Worm (Caenorhabditis elegans): Measurements from ENCODE around the gene smim-14.

The smim-14 gene

DNA sequence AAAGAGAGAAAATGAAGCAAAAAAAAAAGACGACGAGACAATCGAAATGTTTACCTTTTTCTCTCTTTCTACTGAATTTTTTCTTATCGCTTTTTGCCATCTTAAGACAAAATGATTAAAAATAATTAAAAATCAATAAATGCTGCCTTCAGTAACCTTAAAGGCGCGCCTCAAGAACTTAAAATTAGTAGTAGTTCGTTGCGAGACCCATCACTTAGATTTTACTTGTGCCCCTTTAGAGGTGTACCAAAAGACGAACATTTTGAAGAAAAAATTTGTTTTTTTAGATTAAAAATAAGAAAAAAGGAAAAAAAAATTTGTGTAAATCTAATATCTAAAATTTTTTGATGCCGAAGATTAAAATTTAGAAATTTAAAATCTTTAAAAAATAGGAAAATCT is 1.4 kb upstream of the smim-14 start:
- TF ChIP-seq mdl-1 (tag; optimal IDR thresholded peaks at IDR 0.05), result no peak
- TF ChIP-seq aly-2 (tag; optimal IDR thresholded peaks at IDR 0.05), result no peak
- TF ChIP-seq elt-2 (tag; optimal IDR thresholded peaks at IDR 0.05), result peak; percentile 5
- TF ChIP-seq ceh-9 (tag; optimal IDR thresholded peaks at IDR 0.05), result no peak
- no peak for TF ChIP-seq fos-1 (tag; optimal IDR thresholded peaks at IDR 0.05)
- no peak for TF ChIP-seq R02D3.7 (tag; optimal IDR thresholded peaks at IDR 0.05)
- no peak for TF ChIP-seq ceh-28 (tag; optimal IDR thresholded peaks at IDR 0.05)
- TF ChIP-seq nhr-67 (tag; optimal IDR thresholded peaks at IDR 0.05), result no peak
- TF ChIP-seq hmg-11 (tag; optimal IDR thresholded peaks at IDR 0.05), result no peak

DNA sequence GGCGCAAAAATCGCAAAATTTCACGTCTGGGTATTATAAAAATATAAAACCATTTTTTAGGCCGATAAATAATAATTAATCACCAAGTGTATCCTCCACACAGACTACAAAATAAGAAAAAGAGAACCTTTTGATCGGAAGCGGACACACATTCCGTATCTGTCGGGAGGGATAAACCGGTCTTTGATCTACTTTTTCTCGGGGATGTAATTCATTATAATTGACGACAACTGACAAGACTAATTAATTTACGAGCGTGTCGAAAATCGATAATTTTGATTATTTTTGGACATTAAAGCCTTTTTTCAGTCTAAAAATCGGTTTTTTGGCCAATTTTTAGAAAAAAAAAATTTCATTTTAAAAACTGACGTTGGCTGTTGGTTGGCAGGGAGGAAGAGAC is 887 bp upstream of the smim-14 start:
- TF ChIP-seq fos-1 (tag; optimal IDR thresholded peaks at IDR 0.05) (no peak), ceh-82 (tag; optimal IDR thresholded peaks at IDR 0.05) (no peak), nhr-76 (tag; optimal IDR thresholded peaks at IDR 0.05) (no peak), lsy-12 (tag; optimal IDR thresholded peaks at IDR 0.05) (no peak), elt-2 (tag; optimal IDR thresholded peaks at IDR 0.05) (no peak), nhr-77 (tag; optimal IDR thresholded peaks at IDR 0.05) (no peak), lin-15B (tag; optimal IDR thresholded peaks at IDR 0.05) (no peak), nhr-25 (tag; optimal IDR thresholded peaks at IDR 0.05) (no peak), skn-1 (tag; optimal IDR thresholded peaks at IDR 0.05) (no peak), lin-39 (tag; optimal IDR thresholded peaks at IDR 0.05) (no peak), elt-3 (tag; optimal IDR thresholded peaks at IDR 0.05) (no peak), ceh-28 (tag; optimal IDR thresholded peaks at IDR 0.05) (peak; percentile 14), nhr-23 (tag; optimal IDR thresholded peaks at IDR 0.05) (peak; percentile 58), ama-1 (optimal IDR thresholded peaks at IDR 0.05) (no peak), unc-62 (GFP tag; optimal IDR thresholded peaks at IDR 0.05) (no peak)

DNA sequence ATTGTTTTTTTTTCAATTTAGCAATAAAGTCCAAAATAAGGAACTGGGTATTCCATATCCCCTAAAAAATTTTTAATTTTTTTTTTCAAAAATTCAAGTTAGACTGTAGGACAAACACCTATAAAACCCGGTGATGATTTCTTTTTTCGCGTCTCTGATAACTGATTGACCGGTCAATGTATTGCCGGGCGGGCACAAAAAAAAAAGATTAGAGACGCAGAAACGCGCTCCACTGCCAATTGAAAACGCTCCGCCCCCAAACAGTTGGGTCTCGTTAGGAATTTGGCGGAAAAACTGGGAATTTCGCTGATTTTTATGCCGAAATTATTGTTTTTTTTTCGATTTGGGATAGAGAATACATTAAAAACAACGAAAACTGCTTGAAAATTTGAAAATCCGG is 1.2 kb downstream of the smim-14 start:
- TF ChIP-seq aly-2 (tag; optimal IDR thresholded peaks at IDR 0.05), result no peak
- TF ChIP-seq nhr-237 (tag; optimal IDR thresholded peaks at IDR 0.05), result no peak
- no peak for TF ChIP-seq nhr-28 (tag; optimal IDR thresholded peaks at IDR 0.05)
- TF ChIP-seq elt-2 (tag; optimal IDR thresholded peaks at IDR 0.05), result peak; percentile 52
- TF ChIP-seq nhr-77 (tag; optimal IDR thresholded peaks at IDR 0.05), result no peak
- TF ChIP-seq lin-15B (tag; optimal IDR thresholded peaks at IDR 0.05), result peak; percentile 7

DNA sequence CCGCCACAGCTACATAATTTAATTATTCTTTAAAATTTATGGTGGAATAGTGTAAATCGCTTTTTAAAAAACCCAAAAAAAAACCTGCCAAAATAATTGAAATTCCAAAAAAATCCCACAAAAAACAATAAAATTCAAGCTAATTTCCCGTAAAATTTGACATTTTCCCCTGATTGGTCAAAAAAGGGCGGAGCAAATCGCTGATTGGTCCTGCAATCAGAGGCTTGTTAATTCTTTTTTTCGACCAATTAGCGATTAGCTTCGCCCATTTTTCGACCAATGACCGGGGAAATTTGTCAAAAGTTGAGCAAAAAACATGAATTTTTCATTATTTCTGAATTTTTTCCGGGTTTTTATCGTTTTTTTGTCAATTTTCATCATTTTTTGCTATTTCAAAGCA is 2.5 kb downstream of the smim-14 start:
- TF ChIP-seq ceh-28 (tag; optimal IDR thresholded peaks at IDR 0.05), result no peak
- peak; percentile 93 for TF ChIP-seq nfya-1 (tag; optimal IDR thresholded peaks at IDR 0.05; ENCODE audit: insufficient read depth)

DNA sequence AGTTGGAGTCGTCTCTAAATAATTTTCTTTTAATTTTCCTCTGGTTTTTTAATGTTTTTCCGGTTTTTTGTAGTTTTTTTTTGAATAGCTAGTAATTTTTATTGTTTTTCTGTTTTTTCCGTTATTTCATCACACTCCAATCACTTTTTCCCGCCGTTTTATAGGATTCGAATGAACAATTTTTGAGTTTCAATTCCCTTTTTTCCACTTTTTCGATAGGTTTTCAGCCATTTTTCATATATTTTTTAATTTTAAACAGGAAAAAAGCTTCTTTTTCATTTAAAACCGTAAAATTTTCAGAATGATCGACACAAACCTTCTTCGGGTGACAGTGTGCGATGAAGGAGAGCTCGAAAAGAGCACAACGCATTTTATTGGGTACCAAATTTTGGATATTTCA is 8.1 kb downstream of the smim-14 start, which contains the start of gene pph-6:
pph-6 (plus strand) TSS at position 301 of the 400 bp plus-strand sequence.
- TF ChIP-seq egl-5 (tag; optimal IDR thresholded peaks at IDR 0.05) (no peak), unc-62 (GFP tag; optimal IDR thresholded peaks at IDR 0.05) (no peak), ceh-82 (tag; optimal IDR thresholded peaks at IDR 0.05) (no peak), fos-1 (tag; optimal IDR thresholded peaks at IDR 0.05) (no peak), ceh-16 (tag; optimal IDR thresholded peaks at IDR 0.05) (no peak), nhr-43 (tag; optimal IDR thresholded peaks at IDR 0.05; ENCODE audit: poor library complexity, severe bottlenecking) (no peak), nhr-77 (tag; optimal IDR thresholded peaks at IDR 0.05) (no peak), zag-1 (tag; optimal IDR thresholded peaks at IDR 0.05) (no peak), fkh-2 (tag; optimal IDR thresholded peaks at IDR 0.05) (no peak)

DNA sequence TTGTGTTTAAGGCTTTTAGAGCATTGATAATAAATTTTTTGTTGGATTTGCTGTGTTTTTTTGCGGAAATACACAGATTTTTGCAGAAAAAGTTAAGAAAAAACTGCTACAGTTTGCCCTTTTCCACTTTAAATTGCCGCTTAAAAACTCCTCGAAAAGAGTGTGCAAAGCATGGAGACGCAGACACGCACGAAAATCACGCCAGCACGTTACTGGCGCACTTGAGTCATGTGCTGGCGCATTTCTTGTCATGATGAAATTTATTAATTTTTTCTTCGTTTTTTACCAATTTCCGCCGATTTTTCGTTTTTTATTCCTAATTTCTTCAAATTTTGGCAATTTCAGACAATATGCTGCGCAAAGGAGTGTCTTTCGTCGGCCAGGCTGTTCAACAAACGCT is 9.5 kb downstream of the smim-14 start, which contains the start of gene C34C12.8:
C34C12.8 (plus strand) TSS at position 346 of the 400 bp plus-strand sequence.
- peak; percentile 93 for TF ChIP-seq jun-1 (tag; optimal IDR thresholded peaks at IDR 0.05)
- TF ChIP-seq fos-1 (tag; optimal IDR thresholded peaks at IDR 0.05), result no peak
- peak; percentile 83 for TF ChIP-seq nhr-77 (tag; optimal IDR thresholded peaks at IDR 0.05)
- TF ChIP-seq fkh-10 (GFP tag; optimal IDR thresholded peaks at IDR 0.05), result peak; percentile 89
- no peak for TF ChIP-seq mdl-1 (tag; optimal IDR thresholded peaks at IDR 0.05)
- TF ChIP-seq nfya-1 (tag; optimal IDR thresholded peaks at IDR 0.05; ENCODE audit: insufficient read depth), result peak; percentile 95
- peak; percentile 87 for TF ChIP-seq ceh-28 (tag; optimal IDR thresholded peaks at IDR 0.05)
- no peak for TF ChIP-seq nhr-237 (tag; optimal IDR thresholded peaks at IDR 0.05)
- no peak for TF ChIP-seq unc-39 (tag; optimal IDR thresholded peaks at IDR 0.05)
- peak; percentile 66 for TF ChIP-seq egl-5 (tag; optimal IDR thresholded peaks at IDR 0.05)
- peak; percentile 98 for TF ChIP-seq nhr-23 (tag; optimal IDR thresholded peaks at IDR 0.05)
- TF ChIP-seq ceh-82 (tag; optimal IDR thresholded peaks at IDR 0.05), result peak; percentile 83
- TF ChIP-seq nhr-67 (tag; optimal IDR thresholded peaks at IDR 0.05), result no peak
- no peak for TF ChIP-seq elt-3 (tag; optimal IDR thresholded peaks at IDR 0.05)
- TF ChIP-seq unc-62 (GFP tag; optimal IDR thresholded peaks at IDR 0.05), result peak; percentile 6
- peak; percentile 80 for TF ChIP-seq lin-39 (tag; optimal IDR thresholded peaks at IDR 0.05)
- peak; percentile 37 for TF ChIP-seq zag-1 (tag; optimal IDR thresholded peaks at IDR 0.05)
- TF ChIP-seq fkh-2 (tag; optimal IDR thresholded peaks at IDR 0.05), result no peak
- TF ChIP-seq nhr-28 (tag; optimal IDR thresholded peaks at IDR 0.05), result no peak
- TF ChIP-seq tbx-2 (tag; optimal IDR thresholded peaks at IDR 0.05), result peak; percentile 93
- peak; percentile 28 for TF ChIP-seq ztf-4 (tag; optimal IDR thresholded peaks at IDR 0.05)
- TF ChIP-seq nhr-11 (tag; optimal IDR thresholded peaks at IDR 0.05), result peak; percentile 57
- TF ChIP-seq elt-1 (tag; optimal IDR thresholded peaks at IDR 0.05), result peak; percentile 31
- TF ChIP-seq snpc-4 (tag; optimal IDR thresholded peaks at IDR 0.05), result peak; percentile 86
- TF ChIP-seq lin-15B (tag; optimal IDR thresholded peaks at IDR 0.05), result peak; percentile 97
- TF ChIP-seq skn-1 (tag; optimal IDR thresholded peaks at IDR 0.05), result peak; percentile 71
- peak; percentile 94 for TF ChIP-seq nhr-25 (tag; optimal IDR thresholded peaks at IDR 0.05)
- TF ChIP-seq aly-2 (tag; optimal IDR thresholded peaks at IDR 0.05), result no peak
- TF ChIP-seq ceh-16 (tag; optimal IDR thresholded peaks at IDR 0.05), result no peak
- peak; percentile 20 for TF ChIP-seq ZK546.5 (tag; optimal IDR thresholded peaks at IDR 0.05)
- peak; percentile 1 for TF ChIP-seq pqm-1 (tag; optimal IDR thresholded peaks at IDR 0.05)
- TF ChIP-seq elt-2 (tag; optimal IDR thresholded peaks at IDR 0.05), result peak; percentile 66

Measured in whole organism, L3 larva.